Fruit fly (Drosophila melanogaster) whole organism, pupa: Measurements from ENCODE around the gene TyrRS.

Experiments
- CG17806 ChIP-seq: fragments of 200-800 bp; sonication (Bioruptor generic); optimal IDR thresholded peaks from 2 replicates; lab custom pipeline; 2018; ENCODE audit warnings: missing biosample characterization, mild to moderate bottlenecking, missing genetic modification characterization, moderate library complexity
- EcR ChIP-seq: fragments of 200-800 bp; sonication (Bioruptor generic); optimal IDR thresholded peaks from 3 replicates; lab custom pipeline; 2019; ENCODE audit warnings: missing biosample characterization, missing genetic modification characterization, mild to moderate bottlenecking, moderate library complexity, missing genetic modification reagents
- rn ChIP-seq: fragments of 200-800 bp; sonication (Bioruptor generic); IDR thresholded peaks from 2 replicates; pipeline ENCODE4 v1.3.6; 2022; ENCODE audit warnings: missing biosample characterization, missing genetic modification characterization

DNA sequence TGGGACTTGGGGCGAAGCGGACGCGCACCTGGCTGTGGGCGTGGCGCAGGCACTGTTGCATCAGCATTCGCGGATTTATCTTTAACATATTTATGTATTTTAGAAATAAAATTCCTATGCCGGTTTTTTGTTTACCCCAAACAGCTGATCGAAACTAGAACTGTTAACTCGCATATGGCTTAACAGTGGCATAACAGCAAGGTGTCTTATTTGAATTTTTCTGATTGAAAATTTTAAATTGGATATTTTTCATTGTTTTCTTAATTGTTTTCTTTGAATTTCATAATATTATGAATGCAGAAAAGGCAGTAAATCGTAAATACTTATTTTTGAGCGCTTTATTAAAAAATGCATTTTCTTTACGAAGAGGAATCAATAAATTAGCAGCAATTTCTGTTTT is 2.1 kb downstream of the TyrRS start, which contains the start of gene GluRS-m:
- TF ChIP-seq EcR (GFP tag; lab: Kevin White, UChicago) (no peak), rn (GFP tag; lab: Robert Waterston, UW) (no peak), CG17806 (no peak)
